Fruit fly (Drosophila melanogaster): ENCODE measurements around the gene Ubr3.

Gene Ubr3

dm6 chrX:7934679-7935078, 1.0 kb upstream of the Ubr3 start, which contains the start of gene RpS14b (continued):
- TF ChIP-seq E2f2 (GFP tag; IDR thresholded peaks at IDR 0.05) (peak; percentile 60), D (optimal IDR thresholded peaks at IDR 0.05) (no peak), D (GFP tag; optimal IDR thresholded peaks at IDR 0.05) (no peak), Usf (GFP tag; optimal IDR thresholded peaks at IDR 0.05) (no peak), CG10274 (GFP tag; optimal IDR thresholded peaks at IDR 0.05) (peak; percentile 43), fd102C (GFP tag; optimal IDR thresholded peaks at IDR 0.05) (no peak), Doc3 (GFP tag; IDR thresholded peaks at IDR 0.05; ENCODE audit: partially characterized antibody) (peak; percentile 38; the same call in 1 of the 3 replicates), CG9932 (GFP tag; IDR thresholded peaks at IDR 0.05) (peak; percentile 69), HLH3B (GFP tag; IDR thresholded peaks at IDR 0.05) (peak; percentile 56), Vsx1 (GFP tag; optimal IDR thresholded peaks at IDR 0.05) (peak; percentile 54), CG31365 (tag; optimal IDR thresholded peaks at IDR 0.05) (peak; percentile 41), Fer3 (tag; optimal IDR thresholded peaks at IDR 0.05) (peak; percentile 58), CG6654 (GFP tag; optimal IDR thresholded peaks at IDR 0.05) (no peak), CG7745 (tag; optimal IDR thresholded peaks at IDR 0.05) (no peak), ftz-f1 (GFP tag; optimal IDR thresholded peaks at IDR 0.05) (no peak), schlank (tag; optimal IDR thresholded peaks at IDR 0.05) (peak; percentile 77), hbn (GFP tag; IDR thresholded peaks at IDR 0.05; ENCODE audit: partially characterized antibody) (peak; percentile 66), Eip74EF (GFP tag; optimal IDR thresholded peaks at IDR 0.05) (no peak), dmrt11E (tag; optimal IDR thresholded peaks at IDR 0.05) (peak; percentile 44), ssp (GFP tag; IDR thresholded peaks at IDR 0.05) (peak; percentile 58), CG15073 (GFP tag; optimal IDR thresholded peaks at IDR 0.05) (no peak), ro (GFP tag; IDR thresholded peaks at IDR 0.05) (no peak), zfh2 (GFP tag; optimal IDR thresholded peaks at IDR 0.05) (peak; percentile 60), CG8765 (GFP tag; IDR thresholded peaks at IDR 0.05) (no peak; the same call in 1 of the 2 replicates), bbx (GFP tag; IDR thresholded peaks at IDR 0.05; ENCODE audit: partially characterized antibody) (peak; percentile 80), Fer2 (tag; optimal IDR thresholded peaks at IDR 0.05) (peak; percentile 38), unpg (GFP tag; optimal IDR thresholded peaks at IDR 0.05) (peak; percentile 51), jing (GFP tag; optimal IDR thresholded peaks at IDR 0.05) (no peak), CG6175 (GFP tag; IDR thresholded peaks at IDR 0.05) (peak; percentile 60; the same call in 1 of the 3 replicates), Sry-β (GFP tag; optimal IDR thresholded peaks at IDR 0.05) (no peak), klu (GFP tag; IDR thresholded peaks at IDR 0.05) (peak; percentile 23; the same call in 1 of the 2 replicates), Ravus (GFP tag; IDR thresholded peaks at IDR 0.05) (no peak), vnd (GFP tag; IDR thresholded peaks at IDR 0.05; ENCODE audit: partially characterized antibody) (peak; percentile 66), HmgD (GFP tag; optimal IDR thresholded peaks at IDR 0.05) (peak; percentile 48), scrt (GFP tag; optimal IDR thresholded peaks at IDR 0.05) (peak; percentile 51), CG15011 (GFP tag; optimal IDR thresholded peaks at IDR 0.05) (peak; percentile 31), mirr (GFP tag; optimal IDR thresholded peaks at IDR 0.05) (peak; percentile 86), bigmax (GFP tag; optimal IDR thresholded peaks at IDR 0.05) (peak; percentile 6), crol (GFP tag; IDR thresholded peaks at IDR 0.05) (no peak), slp2 (GFP tag; optimal IDR thresholded peaks at IDR 0.05) (peak; percentile 6), Myb (GFP tag; optimal IDR thresholded peaks at IDR 0.05) (peak; percentile 48), CG18011 (GFP tag; optimal IDR thresholded peaks at IDR 0.05) (peak; percentile 62), al (GFP tag; IDR thresholded peaks at IDR 0.05) (peak; percentile 38; the same call in 1 of the 2 replicates), Atf-2 (GFP tag; optimal IDR thresholded peaks at IDR 0.05) (no peak), Med (GFP tag) (peak; percentile 96), CG30403 (GFP tag; optimal IDR thresholded peaks at IDR 0.05) (peak; percentile 48), ab (GFP tag; optimal IDR thresholded peaks at IDR 0.05) (peak; percentile 3), chm (GFP tag; IDR thresholded peaks at IDR 0.05) (peak; percentile 82), sqz (GFP tag; optimal IDR thresholded peaks at IDR 0.05) (peak; percentile 77), CG10979 (tag; optimal IDR thresholded peaks at IDR 0.05) (peak; percentile 25), CG17359 (tag; optimal IDR thresholded peaks at IDR 0.05) (peak; percentile 14)

All from whole organism, embryonic.